Worm (Caenorhabditis elegans) whole organism, L3 larva: ENCODE results near the gene nhr-143.

Source experiments
- R02D3.7 ChIP-seq: fragments of 150-350 bp; optimal IDR thresholded peaks from 2 replicates; lab custom pipeline; 2014; ENCODE audit warnings: missing biosample characterization, missing genetic modification characterization
- ceh-9 ChIP-seq: sonication (generic microtip); optimal IDR thresholded peaks from 2 replicates; lab custom pipeline; 2018; ENCODE audit warnings: missing biosample characterization, missing genetic modification characterization
- daf-12 ChIP-seq: fragments of 150-350 bp; optimal IDR thresholded peaks from 2 replicates; lab custom pipeline; 2014; ENCODE audit warnings: missing biosample characterization, missing genetic modification reagents, missing genetic modification characterization
- elt-1 ChIP-seq: fragments of 150-350 bp; optimal IDR thresholded peaks from 2 replicates; lab custom pipeline; 2014; ENCODE audit warnings: missing biosample characterization, missing genetic modification characterization
- fos-1 ChIP-seq: fragments of 150-350 bp; optimal IDR thresholded peaks from 2 replicates; lab custom pipeline; 2014; ENCODE audit warnings: missing biosample characterization, missing genetic modification characterization
- jun-1 ChIP-seq: fragments of 150-350 bp; optimal IDR thresholded peaks from 2 replicates; lab custom pipeline; 2014; ENCODE audit warnings: missing biosample characterization, missing genetic modification reagents, missing genetic modification characterization
- nhr-12 ChIP-seq: fragments of 150-350 bp; optimal IDR thresholded peaks from 2 replicates; lab custom pipeline; 2014; ENCODE audit warnings: missing biosample characterization, missing genetic modification characterization
- nhr-28 ChIP-seq: fragments of 150-350 bp; optimal IDR thresholded peaks from 2 replicates; lab custom pipeline; 2014; ENCODE audit warnings: missing biosample characterization, missing genetic modification characterization
- nhr-67 ChIP-seq: fragments of 150-350 bp; optimal IDR thresholded peaks from 2 replicates; lab custom pipeline; 2014; ENCODE audit warnings: missing biosample characterization, missing genetic modification characterization
- pha-4 ChIP-seq: fragments of 150-350 bp; optimal IDR thresholded peaks from 2 replicates; lab custom pipeline; 2014; ENCODE audit warnings: missing biosample characterization, missing genetic modification reagents, missing genetic modification characterization
- unc-62 ChIP-seq: fragments of 150-350 bp; sonication (generic microtip); optimal IDR thresholded peaks from 4 replicates; lab custom pipeline; 2014; ENCODE audit warnings: missing biosample characterization, missing genetic modification reagents, missing genetic modification characterization
- zag-1 ChIP-seq: fragments of 150-350 bp; optimal IDR thresholded peaks from 2 replicates; lab custom pipeline; 2014; ENCODE audit warnings: missing biosample characterization, missing genetic modification characterization
- ztf-11 ChIP-seq: fragments of 150-350 bp; optimal IDR thresholded peaks from 2 replicates; lab custom pipeline; 2014; ENCODE audit warnings: missing biosample characterization, missing genetic modification characterization

- TF ChIP-seq zag-1 (tag; lab: Kevin White, UChicago) (no peak), nhr-67 (tag; lab: Kevin White, UChicago) (no peak), unc-62 (GFP tag; lab: Kevin White, UChicago) (no peak), daf-12 (tag; lab: Kevin White, UChicago) (no peak), nhr-12 (tag; lab: Kevin White, UChicago) (no peak), ztf-11 (tag; lab: Kevin White, UChicago) (no peak), nhr-28 (tag; lab: Kevin White, UChicago) (no peak), R02D3.7 (tag; lab: Kevin White, UChicago) (no peak), ceh-9 (tag; lab: Kevin White, UChicago) (no peak), pha-4 (no peak), fos-1 (tag; lab: Kevin White, UChicago) (no peak), jun-1 (tag; lab: Kevin White, UChicago) (no peak), elt-1 (tag; lab: Kevin White, UChicago) (no peak)
These were observed 40.5 kb downstream of the nhr-143 start for ce11 chrV:8934264-8934663.
